Worm (Caenorhabditis elegans) whole organism, L4/young adult: ENCODE measurements around the gene F07C4.6.

ENCODE experiments used
- W03F9.2 ChIP-seq: fragments of 150-350 bp; optimal IDR thresholded peaks from 2 replicates; lab custom pipeline; 2014; ENCODE audit warnings: missing biosample characterization, missing genetic modification characterization
- dao-5 ChIP-seq: sonication (generic microtip); optimal IDR thresholded peaks from 2 replicates; lab custom pipeline; 2016; ENCODE audit warnings: missing genotype, missing genetic modification characterization, moderate library complexity, missing compliant biosample characterization
- him-1 ChIP-seq: sonication (generic microtip); optimal IDR thresholded peaks from 2 replicates; lab custom pipeline; 2016; ENCODE audit warnings: missing genotype, missing genetic modification reagents, missing genetic modification characterization, missing compliant biosample characterization

- no peak for TF ChIP-seq dao-5 (tag; lab: Kevin White, UChicago)
- TF ChIP-seq him-1 (tag; lab: Kevin White, UChicago) = no peak
- no peak for TF ChIP-seq W03F9.2
These were observed 4.6 kb upstream of the F07C4.6 start, which contains the start of gene C50E3.12 for ce11 chrV:7622011-7622465.
